In genomic region chr2L:15910937-15911590, dm6 we compare ENCODE assay signal across 1 fruit fly cellular context.
TF ChIP-seq lines count a peak whose summit lies in the region.

No protein-coding gene starts in this region.

TF ChIP-seq in whole organism, embryonic, 481 proteins besides CTCF, POLR2A, EP300 and RAD21 (continued from another document):
- no peak for TF ChIP-seq CG34224 (GFP tag; IDR thresholded peaks at IDR 0.05; lab: Robert Waterston, UW; ENCODE audit: partially characterized antibody)
- TF ChIP-seq CG15073 (GFP tag; optimal IDR thresholded peaks at IDR 0.05; lab: Kevin White, UChicago), result peak; percentile 73
- peak; percentile 89 for TF ChIP-seq Taf1 (GFP tag; IDR thresholded peaks at IDR 0.05; lab: Robert Waterston, UW)
- TF ChIP-seq zen (tag; optimal IDR thresholded peaks at IDR 0.05; lab: Kevin White, UChicago), result peak; percentile 87
- TF ChIP-seq schlank (tag; optimal IDR thresholded peaks at IDR 0.05; lab: Kevin White, UChicago), result peak; percentile 90
- TF ChIP-seq dpn (GFP tag; optimal IDR thresholded peaks at IDR 0.05; lab: Kevin White, UChicago), result peak; percentile 95 to 97
- peak; percentile 57 for TF ChIP-seq knrl (GFP tag; IDR thresholded peaks at IDR 0.05; lab: Robert Waterston, UW; ENCODE audit: partially characterized antibody)
- TF ChIP-seq sr (GFP tag; IDR thresholded peaks at IDR 0.05; lab: Robert Waterston, UW), result peak; percentile 66; the same call in 1 of the 3 replicates
- TF ChIP-seq nom (GFP tag; optimal IDR thresholded peaks at IDR 0.05; lab: Kevin White, UChicago), result peak; percentile 78
- TF ChIP-seq CG17612 (GFP tag; IDR thresholded peaks at IDR 0.05; lab: Robert Waterston, UW), result peak; percentile 90
- TF ChIP-seq Hmr (GFP tag; optimal IDR thresholded peaks at IDR 0.05; lab: Kevin White, UChicago), result peak; percentile 94
- peak; percentile 84 for TF ChIP-seq CG11085 (GFP tag; IDR thresholded peaks at IDR 0.05; lab: Robert Waterston, UW)
- TF ChIP-seq gce (GFP tag; IDR thresholded peaks at IDR 0.05; lab: Robert Waterston, UW), result peak; percentile 94
- peak; percentile 81 for TF ChIP-seq CG6175 (GFP tag; IDR thresholded peaks at IDR 0.05; lab: Robert Waterston, UW)
- TF ChIP-seq Eip74EF (GFP tag; optimal IDR thresholded peaks at IDR 0.05; lab: Kevin White, UChicago), result peak in 1 of 2 experiments; percentile 91
- TF ChIP-seq CG10366 (GFP tag; IDR thresholded peaks at IDR 0.05; lab: Robert Waterston, UW), result peak; percentile 97
- peak; percentile 93 for TF ChIP-seq Abd-B (GFP tag; optimal IDR thresholded peaks at IDR 0.05; lab: Kevin White, UChicago)
- TF ChIP-seq gem (tag; optimal IDR thresholded peaks at IDR 0.05; lab: Kevin White, UChicago), result peak; percentile 98
- peak; percentile 96 for TF ChIP-seq HLH54F (GFP tag; optimal IDR thresholded peaks at IDR 0.05; lab: Kevin White, UChicago)
- TF ChIP-seq CG6272 (GFP tag; IDR thresholded peaks at IDR 0.05; lab: Robert Waterston, UW), result peak; percentile 92
- peak; percentile 18 for TF ChIP-seq HLH4C (GFP tag; IDR thresholded peaks at IDR 0.05; lab: Robert Waterston, UW; ENCODE audit: partially characterized antibody)
- no peak for TF ChIP-seq abd-A (tag; optimal IDR thresholded peaks at IDR 0.05; lab: Kevin White, UChicago)
- peak; percentile 93 for TF ChIP-seq Mrtf (GFP tag; IDR thresholded peaks at IDR 0.05; lab: Robert Waterston, UW)
- TF ChIP-seq dati (GFP tag; IDR thresholded peaks at IDR 0.05; lab: Robert Waterston, UW), result peak; percentile 85; the same call in 1 of the 2 replicates
- TF ChIP-seq CG18764 (GFP tag; optimal IDR thresholded peaks at IDR 0.05; lab: Kevin White, UChicago), result peak; percentile 90
- TF ChIP-seq sisA (GFP tag; IDR thresholded peaks at IDR 0.05; lab: Robert Waterston, UW), result peak; percentile 95
- peak; percentile 94 for TF ChIP-seq en (GFP tag; optimal IDR thresholded peaks at IDR 0.05; lab: Kevin White, UChicago)
- TF ChIP-seq esg (GFP tag; conservative IDR thresholded peaks at IDR 0.05; lab: Robert Waterston, UW), result peak; percentile 96
- TF ChIP-seq CG7556 (GFP tag; optimal IDR thresholded peaks at IDR 0.05; lab: Kevin White, UChicago), result peak; percentile 96
- TF ChIP-seq CG7372 (GFP tag; IDR thresholded peaks at IDR 0.05; lab: Robert Waterston, UW), result peak; percentile 95
- TF ChIP-seq CG17328 (GFP tag; IDR thresholded peaks at IDR 0.05; lab: Robert Waterston, UW), result peak; percentile 97
- peak; percentile 96 for TF ChIP-seq Asciz (GFP tag; optimal IDR thresholded peaks at IDR 0.05; lab: Kevin White, UChicago)
- TF ChIP-seq Gug (GFP tag; IDR thresholded peaks at IDR 0.05; lab: Robert Waterston, UW), result peak; percentile 89
- TF ChIP-seq Deaf1 (tag; optimal IDR thresholded peaks at IDR 0.05; lab: Kevin White, UChicago), result peak; percentile 73
- TF ChIP-seq NK7.1 (GFP tag; optimal IDR thresholded peaks at IDR 0.05; lab: Kevin White, UChicago), result peak; percentile 93
- peak; percentile 73 for TF ChIP-seq mirr (GFP tag; optimal IDR thresholded peaks at IDR 0.05; lab: Kevin White, UChicago)
TF ChIP-seq in whole organism, embryonic: peak in this region for 435.
